Fruit fly (Drosophila melanogaster) whole organism, embryonic: ENCODE results near the gene Vm32E.

ENCODE experiments used
- dmrt11E ChIP-seq: fragments of 200-800 bp; sonication (Bioruptor generic); optimal IDR thresholded peaks from 3 replicates; lab custom pipeline; 2018; ENCODE audit warnings: missing biosample characterization, mild to moderate bottlenecking, missing genetic modification characterization, moderate library complexity
- zfh2 ChIP-seq: fragments of 200-800 bp; sonication (Bioruptor generic); optimal IDR thresholded peaks from 2 replicates; lab custom pipeline; 2016; ENCODE audit warnings: missing biosample characterization, missing genetic modification characterization

DNA sequence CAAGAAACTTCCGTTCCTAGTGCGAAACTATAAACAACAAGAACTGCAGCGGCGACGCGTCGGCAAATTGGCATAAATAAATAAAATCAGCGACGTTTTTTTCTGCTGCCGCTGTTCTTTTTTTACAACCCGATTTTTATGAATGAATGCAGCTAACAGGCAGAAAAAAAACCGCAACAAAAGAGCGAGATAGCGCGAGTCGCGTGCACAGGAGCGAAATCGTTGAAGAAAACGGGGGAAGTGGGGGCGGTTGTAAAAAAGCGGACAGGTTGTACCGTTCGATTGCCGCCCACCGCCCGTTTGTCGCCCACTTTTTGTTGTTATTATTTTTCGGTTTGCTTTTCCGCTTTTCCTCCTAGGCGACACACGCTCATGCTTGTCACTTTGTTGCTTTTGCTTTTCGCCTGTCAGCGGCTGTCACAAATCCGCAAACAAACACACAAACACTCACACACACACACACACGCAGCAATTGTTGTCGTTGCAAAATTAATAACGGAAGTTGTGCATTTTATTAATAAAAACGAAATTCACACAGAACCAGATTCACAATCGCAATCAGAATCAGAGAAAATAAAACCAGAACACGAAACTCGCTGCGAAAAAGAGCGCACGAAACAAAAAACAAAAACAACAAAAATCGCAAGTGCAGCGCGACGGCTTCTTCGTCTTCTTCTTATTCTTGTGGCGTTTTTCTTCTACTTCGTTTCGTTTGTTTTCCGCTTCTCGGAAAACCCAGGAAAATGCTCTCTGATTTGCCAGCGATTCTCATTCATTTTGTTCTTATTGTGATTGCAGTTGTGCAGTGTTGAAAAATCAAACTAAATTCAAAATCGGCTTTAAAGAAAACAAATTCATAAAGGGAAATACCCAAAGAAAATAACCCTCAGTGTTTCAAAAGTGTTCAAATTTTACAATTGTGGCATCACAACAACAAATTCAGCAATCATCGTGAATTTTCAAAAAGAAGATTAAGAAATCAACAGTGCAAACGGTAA, 39.8 kb upstream of the Vm32E start:
- no peak for TF ChIP-seq zfh2 (GFP tag; lab: Kevin White, UChicago)
- TF ChIP-seq dmrt11E (tag; lab: Kevin White, UChicago): no peak
